Fruit fly (Drosophila melanogaster) whole organism, embryonic: ENCODE results near the gene CG31436.
A peak's percentile ranks its signal among the peaks of the same experiment; 100 is the strongest.

Experiments used
- Antp ChIP-seq: fragments of 200-800 bp; sonication (Bioruptor generic); optimal IDR thresholded peaks from 3 replicates; lab custom pipeline; 2016; ENCODE audit warnings: missing biosample characterization, missing genetic modification characterization
- Asciz ChIP-seq: fragments of 200-800 bp; sonication (Bioruptor generic); optimal IDR thresholded peaks from 2 replicates; lab custom pipeline; 2017; ENCODE audit warnings: missing biosample characterization, mild to moderate bottlenecking, missing genetic modification characterization, missing genetic modification reagents
- Atf-2 ChIP-seq: fragments of 200-800 bp; sonication (Bioruptor generic); optimal IDR thresholded peaks from 2 replicates; lab custom pipeline; 2016; ENCODE audit warnings: missing biosample characterization, missing genetic modification characterization
- Bgb ChIP-seq: fragments of 200-800 bp; sonication (Bioruptor generic); IDR thresholded peaks from 2 replicates; pipeline ENCODE4 v1.3.6; 2022; ENCODE audit warnings: missing biosample characterization, missing genetic modification characterization; ENCODE audit not compliant: partially characterized antibody
- BtbVII ChIP-seq: fragments of 200-800 bp; sonication (Bioruptor generic); optimal IDR thresholded peaks from 3 replicates; lab custom pipeline; 2017; ENCODE audit warnings: missing biosample characterization, mild to moderate bottlenecking, missing genetic modification characterization
- CG10209 ChIP-seq: fragments of 200-800 bp; sonication (Bioruptor generic); optimal IDR thresholded peaks from 3 replicates; lab custom pipeline; 2017; ENCODE audit warnings: missing biosample characterization, mild to moderate bottlenecking, missing genetic modification characterization, missing genetic modification reagents
- CG1024 ChIP-seq: fragments of 200-800 bp; sonication (Bioruptor generic); IDR thresholded peaks from 2 replicates; pipeline ENCODE4 v1.3.6; 2022; ENCODE audit warnings: missing biosample characterization, missing genetic modification characterization
- CG10462 ChIP-seq: fragments of 200-800 bp; sonication (Bioruptor generic); optimal IDR thresholded peaks from 2 replicates; lab custom pipeline; 2016; ENCODE audit warnings: missing biosample characterization, missing genetic modification characterization
- CG10959 ChIP-seq: fragments of 200-800 bp; sonication (Bioruptor generic); IDR thresholded peaks from 2 replicates; pipeline ENCODE4 v1.3.6; 2022; ENCODE audit warnings: missing biosample characterization, missing genetic modification characterization
- CG14441 ChIP-seq: fragments of 200-800 bp; sonication (Bioruptor generic); IDR thresholded peaks from 2 replicates; pipeline ENCODE4 v1.3.6; 2022; ENCODE audit warnings: missing biosample characterization, missing genetic modification characterization
- CG15601 ChIP-seq: fragments of 200-800 bp; sonication (Bioruptor generic); optimal IDR thresholded peaks from 3 replicates; lab custom pipeline; 2019; ENCODE audit warnings: missing biosample characterization, mild to moderate bottlenecking, missing genetic modification characterization, moderate library complexity
- CG17359 ChIP-seq: fragments of 200-800 bp; sonication (Bioruptor generic); optimal IDR thresholded peaks from 3 replicates; lab custom pipeline; 2018; ENCODE audit warnings: missing biosample characterization, mild to moderate bottlenecking, missing genetic modification characterization, moderate library complexity
- CG34376 ChIP-seq: fragments of 200-800 bp; sonication (Bioruptor generic); optimal IDR thresholded peaks from 2 replicates; lab custom pipeline; 2018; ENCODE audit warnings: missing biosample characterization, mild to moderate bottlenecking, missing genetic modification characterization
- CG5953 ChIP-seq: fragments of 200-800 bp; sonication (Bioruptor generic); IDR thresholded peaks from 2 replicates; pipeline ENCODE4 v1.3.6; 2022; ENCODE audit warnings: missing biosample characterization, missing genetic modification characterization
- CG8924 ChIP-seq: fragments of 200-800 bp; optimal IDR thresholded peaks from 3 replicates; lab custom pipeline; 2019; ENCODE audit warnings: missing biosample characterization, mild to moderate bottlenecking, missing genetic modification characterization, moderate library complexity
- CG9876 ChIP-seq: fragments of 200-800 bp; sonication (Bioruptor generic); optimal IDR thresholded peaks from 2 replicates; lab custom pipeline; 2016; ENCODE audit warnings: missing biosample characterization, missing genetic modification characterization
- Fer3 ChIP-seq: fragments of 200-800 bp; sonication (Bioruptor generic); optimal IDR thresholded peaks from 2 replicates; lab custom pipeline; 2018; ENCODE audit warnings: missing biosample characterization, mild to moderate bottlenecking, missing genetic modification characterization, moderate library complexity
- H15 ChIP-seq: fragments of 200-800 bp; sonication (Bioruptor generic); IDR thresholded peaks from 3 replicates; pipeline ENCODE4 v1.3.6; 2022; ENCODE audit warnings: missing biosample characterization, missing genetic modification characterization
- H2.0 ChIP-seq: fragments of 200-800 bp; sonication (Bioruptor generic); IDR thresholded peaks from 2 replicates; pipeline ENCODE4 v1.3.6; 2022; ENCODE audit warnings: missing biosample characterization, missing genetic modification characterization
- HLH4C ChIP-seq: fragments of 200-800 bp; sonication (Bioruptor generic); IDR thresholded peaks from 3 replicates; pipeline ENCODE4 v1.3.6; 2022; ENCODE audit warnings: missing biosample characterization, missing genetic modification characterization; ENCODE audit not compliant: partially characterized antibody
- Hmr ChIP-seq: fragments of 200-800 bp; sonication (Bioruptor generic); optimal IDR thresholded peaks from 3 replicates; lab custom pipeline; 2017; ENCODE audit warnings: mild to moderate bottlenecking, missing biosample characterization, missing genetic modification reagents, missing genetic modification characterization
- MESR4 ChIP-seq: fragments of 200-800 bp; sonication (Bioruptor generic); optimal IDR thresholded peaks from 2 replicates; lab custom pipeline; 2018; ENCODE audit warnings: missing biosample characterization, mild to moderate bottlenecking, missing genetic modification characterization, moderate library complexity
- Mad ChIP-seq: fragments of 200-800 bp; sonication (Bioruptor generic); optimal IDR thresholded peaks from 2 replicates; lab custom pipeline; 2016; ENCODE audit warnings: missing biosample characterization, missing genetic modification characterization
- Mrtf ChIP-seq: fragments of 200-800 bp; sonication (Bioruptor generic); IDR thresholded peaks from 3 replicates; pipeline ENCODE4 v1.3.6; 2022; ENCODE audit warnings: missing biosample characterization, missing genetic modification characterization
- Oaz ChIP-seq: fragments of 200-800 bp; sonication (Bioruptor generic); IDR thresholded peaks from 2 replicates; pipeline ENCODE4 v1.3.6; 2022; ENCODE audit warnings: missing biosample characterization, missing genetic modification characterization
- Optix ChIP-seq: fragments of 200-800 bp; sonication (Bioruptor generic); IDR thresholded peaks from 3 replicates; pipeline ENCODE4 v1.3.6; 2022; ENCODE audit warnings: missing biosample characterization, missing genetic modification characterization
- Trl ChIP-seq, 3 experiments: fragments of >200 bp in 2 of 3; fragments of 200-800 bp in 1 of 3; sonication (Bioruptor generic) in 1 of 3; optimal IDR thresholded peaks; 2 replicates in 1 of 3; 3 replicates in 2 of 3; lab custom pipeline; 2016 to 2017; ENCODE audit warnings: missing biosample characterization in 1 of 3, missing genetic modification characterization in 1 of 3
- Vsx1 ChIP-seq: fragments of 200-800 bp; sonication (Bioruptor generic); optimal IDR thresholded peaks from 2 replicates; lab custom pipeline; 2017; ENCODE audit warnings: missing biosample characterization, mild to moderate bottlenecking, missing genetic modification characterization, missing genetic modification reagents
- aop ChIP-seq: fragments of 200-800 bp; sonication (Bioruptor generic); IDR thresholded peaks from 2 replicates; pipeline ENCODE4 v1.3.6; 2022; ENCODE audit warnings: missing biosample characterization, missing genetic modification characterization
- ase ChIP-seq: fragments of 200-800 bp; sonication (Bioruptor generic); IDR thresholded peaks from 3 replicates; pipeline ENCODE4 v1.3.6; 2022; ENCODE audit warnings: missing biosample characterization, missing genetic modification characterization
- croc ChIP-seq: fragments of 200-800 bp; sonication (Bioruptor generic); conservative IDR thresholded peaks from 3 replicates; pipeline ENCODE4 v1.3.6; 2022; ENCODE audit warnings: missing biosample characterization, missing genetic modification characterization
- danr ChIP-seq: fragments of 200-800 bp; sonication (Bioruptor generic); IDR thresholded peaks from 2 replicates; pipeline ENCODE4 v1.3.6; 2022; ENCODE audit warnings: missing biosample characterization, missing genetic modification characterization
- dysf ChIP-seq: fragments of 200-800 bp; sonication (Bioruptor generic); IDR thresholded peaks from 3 replicates; pipeline ENCODE4 v1.3.6; 2022; ENCODE audit warnings: missing biosample characterization, missing genetic modification characterization
- exex ChIP-seq: fragments of 200-800 bp; sonication (Bioruptor generic); optimal IDR thresholded peaks from 4 replicates; lab custom pipeline; 2018; ENCODE audit warnings: missing biosample characterization, mild to moderate bottlenecking, missing genetic modification characterization, moderate library complexity
- grau ChIP-seq: fragments of 200-800 bp; optimal IDR thresholded peaks from 3 replicates; lab custom pipeline; 2019; ENCODE audit warnings: missing biosample characterization, mild to moderate bottlenecking, missing genetic modification characterization, moderate library complexity
- grn ChIP-seq: fragments of 200-800 bp; sonication (Bioruptor generic); optimal IDR thresholded peaks from 3 replicates; lab custom pipeline; 2017; ENCODE audit warnings: missing biosample characterization, missing genetic modification characterization
- gro ChIP-seq: fragments of 200-800 bp; sonication (Bioruptor generic); optimal IDR thresholded peaks from 2 replicates; lab custom pipeline; 2016; ENCODE audit warnings: missing biosample characterization, missing genetic modification characterization
- mld ChIP-seq: fragments of 200-800 bp; sonication (Bioruptor generic); IDR thresholded peaks from 3 replicates; pipeline ENCODE4 v1.3.6; 2022; ENCODE audit warnings: missing biosample characterization, missing genetic modification characterization; ENCODE audit not compliant: partially characterized antibody
- nerfin-2 ChIP-seq: fragments of 200-800 bp; sonication (Bioruptor generic); IDR thresholded peaks from 2 replicates; pipeline ENCODE4 v1.3.6; 2022; ENCODE audit warnings: missing biosample characterization, missing genetic modification characterization; ENCODE audit not compliant: partially characterized antibody
- phol ChIP-seq: fragments of 200-800 bp; sonication (Bioruptor generic); optimal IDR thresholded peaks from 3 replicates; lab custom pipeline; 2018; ENCODE audit warnings: missing biosample characterization, mild to moderate bottlenecking, missing genetic modification characterization, moderate library complexity
- pnt ChIP-seq: fragments of 200-800 bp; sonication (Bioruptor generic); optimal IDR thresholded peaks from 3 replicates; lab custom pipeline; 2016; ENCODE audit warnings: missing biosample characterization, missing genetic modification characterization
- sens-2 ChIP-seq: fragments of 200-800 bp; sonication (Bioruptor generic); IDR thresholded peaks from 2 replicates; pipeline ENCODE4 v1.3.6; 2022; ENCODE audit warnings: missing biosample characterization, missing genetic modification characterization
- sim ChIP-seq: fragments of 200-800 bp; sonication (Bioruptor generic); IDR thresholded peaks from 2 replicates; pipeline ENCODE4 v1.3.6; 2022; ENCODE audit warnings: missing biosample characterization, missing genetic modification characterization
- toy ChIP-seq: fragments of 200-800 bp; sonication (Bioruptor generic); IDR thresholded peaks from 2 replicates; pipeline ENCODE4 v1.3.6; 2022; ENCODE audit warnings: missing biosample characterization, missing genetic modification characterization
- ttk ChIP-seq: fragments of 200-800 bp; sonication (Bioruptor generic); IDR thresholded peaks from 2 replicates; pipeline ENCODE4 v2.1.2; 2022; ENCODE audit warnings: missing biosample characterization, missing genetic modification characterization
- tup ChIP-seq: fragments of 200-800 bp; sonication (Bioruptor generic); optimal IDR thresholded peaks from 2 replicates; lab custom pipeline; 2016; ENCODE audit warnings: missing biosample characterization, mild to moderate bottlenecking, missing genetic modification characterization, moderate library complexity
- vnd ChIP-seq: fragments of 200-800 bp; sonication (Bioruptor generic); IDR thresholded peaks from 3 replicates; pipeline ENCODE4 v1.3.6; 2022; ENCODE audit warnings: missing biosample characterization, missing genetic modification characterization; ENCODE audit not compliant: partially characterized antibody
- zf30C ChIP-seq: fragments of 200-800 bp; sonication (Bioruptor generic); optimal IDR thresholded peaks from 3 replicates; lab custom pipeline; 2018; ENCODE audit warnings: missing biosample characterization, mild to moderate bottlenecking, missing genetic modification characterization

CG31436 gene

dm6 chr3R:25260670-25261069 is 43.3 kb upstream of the CG31436 start (continued):
- TF ChIP-seq grn (peak; percentile 53), Bgb (no peak), CG34376 (GFP tag; lab: Kevin White, UChicago) (peak; percentile 47), exex (tag; lab: Kevin White, UChicago) (peak; percentile 97), HLH4C (GFP tag; lab: Robert Waterston, UW) (no peak)

- peak; percentile 74 for TF ChIP-seq H15 (GFP tag; lab: Robert Waterston, UW)
- TF ChIP-seq aop (GFP tag; lab: Robert Waterston, UW), result no peak
- TF ChIP-seq BtbVII, result no peak
- TF ChIP-seq tup (GFP tag; lab: Kevin White, UChicago), result peak; percentile 9
- no peak for TF ChIP-seq CG9876 (GFP tag; lab: Kevin White, UChicago)
- peak; percentile 43; the same call in 1 of the 2 replicates for TF ChIP-seq ttk (GFP tag; lab: Robert Waterston, UW)
- TF ChIP-seq Asciz (GFP tag; lab: Kevin White, UChicago), result no peak
- TF ChIP-seq CG17359 (tag; lab: Kevin White, UChicago), result no peak
- TF ChIP-seq grau, result peak; percentile 73
- no peak for TF ChIP-seq zf30C (GFP tag; lab: Kevin White, UChicago)
- TF ChIP-seq dysf, result peak; percentile 70
- no peak for TF ChIP-seq CG1024 (GFP tag; lab: Robert Waterston, UW)
- peak; percentile 45; the same call in 1 of the 3 replicates for TF ChIP-seq ase
- TF ChIP-seq phol (tag; lab: Kevin White, UChicago), result peak; percentile 75
- TF ChIP-seq CG10462, result peak; percentile 19
- TF ChIP-seq mld (GFP tag; lab: Robert Waterston, UW), result no peak
- peak; percentile 61 for TF ChIP-seq Fer3 (tag; lab: Kevin White, UChicago)
- TF ChIP-seq MESR4 (GFP tag; lab: Kevin White, UChicago), result peak; percentile 43
- TF ChIP-seq Atf-2, result no peak
- TF ChIP-seq Mad (GFP tag; lab: Kevin White, UChicago), result peak; percentile 61
- no peak for TF ChIP-seq toy (GFP tag; lab: Robert Waterston, UW)
- TF ChIP-seq Hmr, result peak; percentile 67
- TF ChIP-seq Trl (optimal IDR thresholded peaks at IDR 0.05; lab: Kevin White, UChicago), result no peak
- peak; percentile 36 for TF ChIP-seq Trl (GFP tag; optimal IDR thresholded peaks at IDR 0.05; lab: Kevin White, UChicago)
- TF ChIP-seq Antp (GFP tag; lab: Kevin White, UChicago), result peak; percentile 28
- peak; percentile 60; the same call in 1 of the 2 replicates for TF ChIP-seq H2.0
- 0 out of 3 replicates have a peak, but pooled peaks have one; percentile 23 for TF ChIP-seq vnd
- peak; percentile 38 for TF ChIP-seq CG10209 (GFP tag; lab: Kevin White, UChicago)
- TF ChIP-seq sim (GFP tag; lab: Robert Waterston, UW), result 0 out of 2 replicates have a peak, but pooled peaks have one; percentile 17
- peak; percentile 56 for TF ChIP-seq CG15601 (tag; lab: Kevin White, UChicago)
- TF ChIP-seq Vsx1 (GFP tag; lab: Kevin White, UChicago), result no peak
- no peak for TF ChIP-seq Bgb
- TF ChIP-seq CG8924 (tag; lab: Kevin White, UChicago), result peak; percentile 58
- TF ChIP-seq pnt (GFP tag; lab: Kevin White, UChicago), result peak; percentile 21
- peak; percentile 72 for TF ChIP-seq CG14441 (GFP tag; lab: Robert Waterston, UW)
- TF ChIP-seq Mrtf, result no peak
- TF ChIP-seq croc (GFP tag; lab: Robert Waterston, UW), result peak; percentile 39; the same call in 1 of the 3 replicates
- TF ChIP-seq CG10959 (GFP tag; lab: Robert Waterston, UW), result 0 out of 2 replicates have a peak, but pooled peaks have one; percentile 34
- TF ChIP-seq nerfin-2 (GFP tag; lab: Robert Waterston, UW), result no peak
- no peak for TF ChIP-seq sens-2 (GFP tag; lab: Robert Waterston, UW)
- TF ChIP-seq CG5953, result peak; percentile 35; the same call in 1 of the 2 replicates
- peak; percentile 58 for TF ChIP-seq gro (GFP tag; lab: Kevin White, UChicago)
- no peak for TF ChIP-seq Optix
- TF ChIP-seq Oaz (GFP tag; lab: Robert Waterston, UW), result no peak
- TF ChIP-seq danr, result peak; percentile 58; the same call in 1 of the 2 replicates
Observed at dm6 chr3R:25262322-25262761, 41.6 kb upstream of the CG31436 start, which contains the start of the genes Kdsr and CG11858. TSS of gene Kdsr (minus strand) at chr3R:25262498. TSS of gene CG11858 (plus strand) at chr3R:25262741.
